Fruit fly (Drosophila melanogaster) whole organism: Measurements from ENCODE around the gene mirr.

ENCODE experiments used
- CG8478 ChIP-seq: fragments of >200 bp; optimal IDR thresholded peaks from 2 replicates; lab custom pipeline; 2018; ENCODE audit warnings: inconsistent platforms
- EcR ChIP-seq, 2 experiments: fragments of >200 bp; optimal IDR thresholded peaks; 2 replicates each; lab custom pipeline; 2017; ENCODE audit warnings: missing biosample characterization in 2 of 2, missing genetic modification characterization in 2 of 2, missing genetic modification reagents in 2 of 2

dm6 chr3L:12679260-12679659 lies 14.2 kb upstream of the mirr start:
- TF ChIP-seq CG8478 (lab: Kevin White, UChicago) (no peak), EcR (GFP tag; optimal IDR thresholded peaks at IDR 0.05; lab: Kevin White, UChicago) (no peak)
